Fruit fly (Drosophila melanogaster) whole organism, embryonic: ENCODE data around the gene CG14695.

Experiments
- Abd-B ChIP-seq: fragments of 200-800 bp; sonication (Bioruptor generic); optimal IDR thresholded peaks from 2 replicates; lab custom pipeline; 2018; ENCODE audit warnings: missing biosample characterization, mild to moderate bottlenecking, missing genetic modification characterization, moderate library complexity
- Ada2b ChIP-seq: fragments of 200-800 bp; sonication (Bioruptor generic); IDR thresholded peaks from 2 replicates; pipeline ENCODE4 v1.3.6; 2022; ENCODE audit warnings: missing biosample characterization, missing genetic modification characterization
- BtbVII ChIP-seq: fragments of 200-800 bp; sonication (Bioruptor generic); optimal IDR thresholded peaks from 3 replicates; lab custom pipeline; 2017; ENCODE audit warnings: missing biosample characterization, mild to moderate bottlenecking, missing genetic modification characterization
- CG1024 ChIP-seq: fragments of 200-800 bp; sonication (Bioruptor generic); IDR thresholded peaks from 2 replicates; pipeline ENCODE4 v1.3.6; 2022; ENCODE audit warnings: missing biosample characterization, missing genetic modification characterization
- CG11093 ChIP-seq: fragments of 200-800 bp; sonication (Bioruptor generic); IDR thresholded peaks from 3 replicates; pipeline ENCODE4 v1.3.6; 2022; ENCODE audit warnings: missing biosample characterization, missing genetic modification characterization
- CG12299 ChIP-seq: fragments of 200-800 bp; sonication (Bioruptor generic); optimal IDR thresholded peaks from 2 replicates; lab custom pipeline; 2018; ENCODE audit warnings: missing biosample characterization, mild to moderate bottlenecking, missing genetic modification characterization
- CG13123 ChIP-seq: fragments of 200-800 bp; sonication (Bioruptor generic); optimal IDR thresholded peaks from 2 replicates; lab custom pipeline; 2016; ENCODE audit warnings: missing biosample characterization, missing genetic modification characterization
- CG14860 ChIP-seq: fragments of 200-800 bp; sonication (Bioruptor generic); IDR thresholded peaks from 3 replicates; pipeline ENCODE4 v1.3.6; 2022; ENCODE audit warnings: missing biosample characterization, missing genetic modification characterization; ENCODE audit not compliant: partially characterized antibody
- CG17186 ChIP-seq: fragments of 200-800 bp; sonication (Bioruptor generic); optimal IDR thresholded peaks from 3 replicates; lab custom pipeline; 2017; ENCODE audit warnings: missing biosample characterization, missing genetic modification reagents, missing genetic modification characterization
- CG17359 ChIP-seq: fragments of 200-800 bp; sonication (Bioruptor generic); optimal IDR thresholded peaks from 3 replicates; lab custom pipeline; 2018; ENCODE audit warnings: missing biosample characterization, mild to moderate bottlenecking, missing genetic modification characterization, moderate library complexity
- CG18619 ChIP-seq: fragments of 200-800 bp; sonication (Bioruptor generic); optimal IDR thresholded peaks from 3 replicates; lab custom pipeline; 2017; ENCODE audit warnings: missing biosample characterization, mild to moderate bottlenecking, missing genetic modification characterization
- CG2116 ChIP-seq: fragments of 200-800 bp; sonication (Bioruptor generic); optimal IDR thresholded peaks from 3 replicates; lab custom pipeline; 2018; ENCODE audit warnings: missing biosample characterization, mild to moderate bottlenecking, missing genetic modification characterization
- CG2129 ChIP-seq: fragments of 200-800 bp; sonication (Bioruptor generic); IDR thresholded peaks from 2 replicates; pipeline ENCODE4 v1.3.6; 2022; ENCODE audit warnings: missing biosample characterization, missing genetic modification characterization; ENCODE audit not compliant: partially characterized antibody
- CG2202 ChIP-seq: fragments of 200-800 bp; sonication (Bioruptor generic); optimal IDR thresholded peaks from 2 replicates; lab custom pipeline; 2018; ENCODE audit warnings: missing biosample characterization, mild to moderate bottlenecking, missing genetic modification characterization
- CG2678 ChIP-seq: fragments of 200-800 bp; sonication (Bioruptor generic); optimal IDR thresholded peaks from 3 replicates; lab custom pipeline; 2019; ENCODE audit warnings: missing biosample characterization, mild to moderate bottlenecking, missing genetic modification characterization, moderate library complexity
- CG3065 ChIP-seq: fragments of 200-800 bp; sonication (Bioruptor generic); optimal IDR thresholded peaks from 2 replicates; lab custom pipeline; 2016; ENCODE audit warnings: missing biosample characterization, missing genetic modification characterization
- CG3726 ChIP-seq: fragments of 200-800 bp; sonication (Bioruptor generic); IDR thresholded peaks from 3 replicates; pipeline ENCODE4, ENCODE4 v1.3.6; 2022; ENCODE audit warnings: missing biosample characterization, missing genetic modification characterization
- CG5245 ChIP-seq: fragments of 200-800 bp; sonication (Bioruptor generic); optimal IDR thresholded peaks from 3 replicates; lab custom pipeline; 2016; ENCODE audit warnings: missing biosample characterization, missing genetic modification characterization
- CG8290 ChIP-seq, 3 experiments: fragments of 200-800 bp; sonication (Bioruptor generic); optimal IDR thresholded peaks; 2 replicates each; lab custom pipeline; 2016 to 2019; ENCODE audit warnings: missing biosample characterization in 3 of 3, missing genetic modification characterization in 3 of 3, mild to moderate bottlenecking in 2 of 3, moderate library complexity in 1 of 3
- CG8944 ChIP-seq: fragments of 200-800 bp; sonication (Bioruptor generic); optimal IDR thresholded peaks from 3 replicates; lab custom pipeline; 2016; ENCODE audit warnings: missing biosample characterization, missing genetic modification characterization
- CG9215 ChIP-seq: fragments of 200-800 bp; sonication (Bioruptor generic); IDR thresholded peaks from 2 replicates; pipeline ENCODE4 v1.3.6; 2022; ENCODE audit warnings: missing biosample characterization, missing genetic modification characterization
- Chrac-16 ChIP-seq: fragments of 200-800 bp; sonication (Bioruptor generic); optimal IDR thresholded peaks from 3 replicates; lab custom pipeline; 2016; ENCODE audit warnings: missing biosample characterization, missing genetic modification characterization
- Dip2 ChIP-seq: fragments of 200-800 bp; sonication (Bioruptor generic); IDR thresholded peaks from 2 replicates; pipeline ENCODE4 v1.3.6; 2022; ENCODE audit warnings: missing biosample characterization, missing genetic modification characterization
- Doc3 ChIP-seq: fragments of 200-800 bp; sonication (Bioruptor generic); IDR thresholded peaks from 3 replicates; pipeline ENCODE4 v1.3.6; 2022; ENCODE audit warnings: missing biosample characterization, missing genetic modification characterization; ENCODE audit not compliant: partially characterized antibody
- Ets65A ChIP-seq: fragments of 200-800 bp; sonication (Bioruptor generic); peaks from one replicate; lab custom pipeline; 2016; ENCODE audit warnings: missing biosample characterization, missing genetic modification characterization
- H15 ChIP-seq: fragments of 200-800 bp; sonication (Bioruptor generic); IDR thresholded peaks from 3 replicates; pipeline ENCODE4 v1.3.6; 2022; ENCODE audit warnings: missing biosample characterization, missing genetic modification characterization
- Hey ChIP-seq: fragments of 200-800 bp; sonication (Bioruptor generic); optimal IDR thresholded peaks from 3 replicates; lab custom pipeline; 2018; ENCODE audit warnings: missing biosample characterization, mild to moderate bottlenecking, missing genetic modification characterization
- Optix ChIP-seq: fragments of 200-800 bp; sonication (Bioruptor generic); IDR thresholded peaks from 3 replicates; pipeline ENCODE4 v1.3.6; 2022; ENCODE audit warnings: missing biosample characterization, missing genetic modification characterization
- Sry-β ChIP-seq: fragments of 200-800 bp; sonication (Bioruptor generic); optimal IDR thresholded peaks from 2 replicates; lab custom pipeline; 2018; ENCODE audit warnings: missing biosample characterization, mild to moderate bottlenecking, missing genetic modification characterization, moderate library complexity
- Trl ChIP-seq, 3 experiments: fragments of >200 bp in 2 of 3; fragments of 200-800 bp in 1 of 3; sonication (Bioruptor generic) in 1 of 3; optimal IDR thresholded peaks; 2 replicates in 1 of 3; 3 replicates in 2 of 3; lab custom pipeline; 2016 to 2017; ENCODE audit warnings: missing biosample characterization in 1 of 3, missing genetic modification characterization in 1 of 3
- aop ChIP-seq: fragments of 200-800 bp; sonication (Bioruptor generic); IDR thresholded peaks from 2 replicates; pipeline ENCODE4 v1.3.6; 2022; ENCODE audit warnings: missing biosample characterization, missing genetic modification characterization
- ase ChIP-seq: fragments of 200-800 bp; sonication (Bioruptor generic); IDR thresholded peaks from 3 replicates; pipeline ENCODE4 v1.3.6; 2022; ENCODE audit warnings: missing biosample characterization, missing genetic modification characterization
- bowl ChIP-seq: fragments of 200-800 bp; sonication (Bioruptor generic); IDR thresholded peaks from 2 replicates; pipeline ENCODE4 v1.3.6; 2022; ENCODE audit warnings: missing biosample characterization, missing genetic modification characterization
- btn ChIP-seq: fragments of 200-800 bp; sonication (Bioruptor generic); optimal IDR thresholded peaks from 2 replicates; lab custom pipeline; 2016; ENCODE audit warnings: missing biosample characterization, missing genetic modification characterization
- chm ChIP-seq: fragments of 200-800 bp; sonication (Bioruptor generic); IDR thresholded peaks from 2 replicates; pipeline ENCODE4 v1.3.6; 2022; ENCODE audit warnings: missing biosample characterization, missing genetic modification characterization
- dm ChIP-seq: fragments of 200-800 bp; sonication (Bioruptor generic); optimal IDR thresholded peaks from 3 replicates; lab custom pipeline; 2016; ENCODE audit warnings: missing biosample characterization, missing genetic modification characterization
- dmrt99B ChIP-seq: fragments of 200-800 bp; sonication (Bioruptor generic); optimal IDR thresholded peaks from 2 replicates; lab custom pipeline; 2018; ENCODE audit warnings: missing biosample characterization, mild to moderate bottlenecking, missing genetic modification characterization, moderate library complexity
- fd96Cb ChIP-seq: fragments of 200-800 bp; sonication (Bioruptor generic); optimal IDR thresholded peaks from 2 replicates; lab custom pipeline; 2018; ENCODE audit warnings: missing biosample characterization, mild to moderate bottlenecking, missing genetic modification characterization, moderate library complexity
- ham ChIP-seq: fragments of 200-800 bp; sonication (Bioruptor generic); IDR thresholded peaks from 2 replicates; pipeline ENCODE4 v1.3.6; 2022; ENCODE audit warnings: missing biosample characterization, missing genetic modification characterization
- kay ChIP-seq: fragments of 200-800 bp; sonication (Bioruptor generic); optimal IDR thresholded peaks from 2 replicates; lab custom pipeline; 2016; ENCODE audit warnings: missing biosample characterization, missing genetic modification characterization
- lbe ChIP-seq: fragments of 200-800 bp; sonication (Bioruptor generic); optimal IDR thresholded peaks from 2 replicates; lab custom pipeline; 2016; ENCODE audit warnings: missing biosample characterization, mild to moderate bottlenecking, missing genetic modification characterization
- onecut ChIP-seq: fragments of 200-800 bp; sonication (Bioruptor generic); IDR thresholded peaks from 2 replicates; pipeline ENCODE4 v1.3.6; 2022; ENCODE audit warnings: missing biosample characterization, missing genetic modification characterization
- org-1 ChIP-seq: fragments of 200-800 bp; sonication (Bioruptor generic); optimal IDR thresholded peaks from 2 replicates; lab custom pipeline; 2017; ENCODE audit warnings: missing biosample characterization, missing genetic modification characterization
- phol ChIP-seq: fragments of 200-800 bp; sonication (Bioruptor generic); optimal IDR thresholded peaks from 3 replicates; lab custom pipeline; 2018; ENCODE audit warnings: missing biosample characterization, mild to moderate bottlenecking, missing genetic modification characterization, moderate library complexity
- run ChIP-seq: fragments of 200-800 bp; sonication (Bioruptor generic); optimal IDR thresholded peaks from 3 replicates; lab custom pipeline; 2018; ENCODE audit warnings: missing biosample characterization, mild to moderate bottlenecking, missing genetic modification characterization
- sc ChIP-seq, 3 experiments: fragments of >200 bp in 2 of 3; fragments of 200-800 bp in 1 of 3; sonication (Bioruptor generic) in 1 of 3; optimal IDR thresholded peaks; 2 replicates in 2 of 3; 3 replicates in 1 of 3; lab custom pipeline; 2017; ENCODE audit warnings: mild to moderate bottlenecking in 1 of 3, missing biosample characterization in 1 of 3, missing genetic modification characterization in 1 of 3, missing genetic modification reagents in 1 of 3
- seq ChIP-seq: fragments of 200-800 bp; sonication (Bioruptor generic); IDR thresholded peaks from 2 replicates; pipeline ENCODE4 v1.3.6; 2022; ENCODE audit warnings: missing biosample characterization, missing genetic modification characterization
- sr ChIP-seq: fragments of 200-800 bp; sonication (Bioruptor generic); IDR thresholded peaks from 3 replicates; pipeline ENCODE4 v1.3.6; 2022; ENCODE audit warnings: missing biosample characterization, missing genetic modification characterization
- sug ChIP-seq: fragments of 200-800 bp; optimal IDR thresholded peaks from 2 replicates; lab custom pipeline; 2019; ENCODE audit warnings: missing biosample characterization, mild to moderate bottlenecking, missing genetic modification characterization, moderate library complexity
- zfh1 ChIP-seq: fragments of 200-800 bp; sonication (Bioruptor generic); IDR thresholded peaks from 3 replicates; pipeline ENCODE4 v1.3.6; 2022; ENCODE audit warnings: missing biosample characterization, missing genetic modification characterization

The CG14695 gene

DNA sequence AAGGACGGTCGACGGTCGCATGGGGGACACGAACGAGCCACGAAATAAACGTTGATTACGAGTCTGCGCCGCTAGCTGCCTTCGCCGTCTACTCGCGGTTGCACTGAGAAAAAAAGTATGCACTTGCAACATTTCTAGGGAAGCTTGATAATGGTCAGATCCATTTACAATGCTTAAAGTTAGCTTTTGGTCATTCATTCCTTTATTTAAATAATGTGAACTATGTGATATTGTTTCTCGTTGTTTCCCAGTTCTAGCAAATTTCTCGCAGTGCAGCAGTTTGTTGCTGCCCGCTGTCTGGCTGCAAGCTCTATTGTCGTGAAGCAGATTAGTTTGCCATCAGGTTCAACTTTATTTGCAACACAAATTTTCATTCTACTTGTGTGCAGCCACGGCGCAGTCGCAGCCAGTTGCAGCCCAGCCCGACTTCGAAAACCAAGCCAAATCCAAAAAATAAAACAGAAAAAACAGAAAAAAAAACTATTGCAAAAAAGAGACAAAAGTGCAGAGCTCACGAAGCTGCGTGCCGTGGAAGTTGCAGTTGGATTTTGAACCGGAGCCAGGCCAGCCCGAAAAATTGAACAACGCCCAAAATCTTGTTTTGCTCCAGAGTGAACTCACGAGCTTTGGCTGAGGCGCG is 46.5 kb downstream of the CG14695 start (continued):
- no peak for TF ChIP-seq CG5245 (GFP tag; lab: Kevin White, UChicago)
- no peak for TF ChIP-seq CG2129 (GFP tag; lab: Robert Waterston, UW)
- peak; percentile 3; the same call in 1 of the 2 replicates for TF ChIP-seq CG1024
- TF ChIP-seq run (tag; lab: Kevin White, UChicago) = no peak
- TF ChIP-seq aop = no peak
- TF ChIP-seq seq = no peak
- TF ChIP-seq Optix (GFP tag; lab: Robert Waterston, UW) = no peak
- TF ChIP-seq phol (tag; lab: Kevin White, UChicago) = peak; percentile 35
- no peak for TF ChIP-seq btn (GFP tag; lab: Kevin White, UChicago)
- TF ChIP-seq Chrac-16 (GFP tag; lab: Kevin White, UChicago) = no peak
- no peak for TF ChIP-seq CG11093
- TF ChIP-seq CG17359 (tag; lab: Kevin White, UChicago) = peak; percentile 8
- no peak for TF ChIP-seq Trl (optimal IDR thresholded peaks at IDR 0.05; lab: Kevin White, UChicago)
- no peak for TF ChIP-seq Trl (GFP tag; optimal IDR thresholded peaks at IDR 0.05; lab: Kevin White, UChicago)
- no peak for TF ChIP-seq CG18619 (GFP tag; lab: Kevin White, UChicago)
- no peak for TF ChIP-seq sr (GFP tag; lab: Robert Waterston, UW)
- no peak for TF ChIP-seq sug
- no peak for TF ChIP-seq ham (GFP tag; lab: Robert Waterston, UW)
- no peak for TF ChIP-seq CG2678
- no peak for TF ChIP-seq sc (optimal IDR thresholded peaks at IDR 0.05; lab: Kevin White, UChicago)
- TF ChIP-seq sc (GFP tag; optimal IDR thresholded peaks at IDR 0.05; lab: Kevin White, UChicago) = no peak
- TF ChIP-seq org-1 (GFP tag; lab: Kevin White, UChicago) = no peak
- TF ChIP-seq CG2116 (GFP tag; lab: Kevin White, UChicago) = no peak
- no peak for TF ChIP-seq Ets65A (GFP tag; lab: Kevin White, UChicago)
- TF ChIP-seq CG8290 (GFP tag; optimal IDR thresholded peaks at IDR 0.05; lab: Kevin White, UChicago) = no peak
- no peak for TF ChIP-seq CG8290 (tag; optimal IDR thresholded peaks at IDR 0.05; lab: Kevin White, UChicago)
- no peak for TF ChIP-seq chm (GFP tag; lab: Robert Waterston, UW)
- no peak for TF ChIP-seq H15
- peak; percentile 27 for TF ChIP-seq fd96Cb (tag; lab: Kevin White, UChicago)
- peak; percentile 42 for TF ChIP-seq dmrt99B (tag; lab: Kevin White, UChicago)
- TF ChIP-seq CG8944 (GFP tag; lab: Kevin White, UChicago) = no peak
- no peak for TF ChIP-seq dm (GFP tag; lab: Kevin White, UChicago)
- TF ChIP-seq Doc3 (GFP tag; lab: Robert Waterston, UW) = no peak
- TF ChIP-seq Hey (tag; lab: Kevin White, UChicago) = no peak
- TF ChIP-seq CG13123 = no peak
- no peak for TF ChIP-seq CG14860 (GFP tag; lab: Robert Waterston, UW)
- TF ChIP-seq CG2202 (tag; lab: Kevin White, UChicago) = no peak
- no peak for TF ChIP-seq CG12299
- no peak for TF ChIP-seq kay (GFP tag; lab: Kevin White, UChicago)
- no peak for TF ChIP-seq BtbVII
- peak; percentile 8 for TF ChIP-seq Abd-B
- TF ChIP-seq lbe (GFP tag; lab: Kevin White, UChicago) = no peak
- TF ChIP-seq ase (GFP tag; lab: Robert Waterston, UW) = 0 out of 3 replicates have a peak, but pooled peaks have one; percentile 17
- no peak for TF ChIP-seq CG3065 (GFP tag; lab: Kevin White, UChicago)
- no peak for TF ChIP-seq Dip2 (GFP tag; lab: Robert Waterston, UW)
- no peak for TF ChIP-seq bowl (GFP tag; lab: Robert Waterston, UW)
- TF ChIP-seq zfh1 = peak; percentile 55; the same call in 1 of the 3 replicates
- no peak for TF ChIP-seq CG17186
- no peak for TF ChIP-seq Sry-β
- no peak for TF ChIP-seq onecut
- TF ChIP-seq Ada2b (GFP tag; lab: Robert Waterston, UW) = 0 out of 2 replicates have a peak, but pooled peaks have one; percentile 14
- no peak for TF ChIP-seq CG3726 (GFP tag; lab: Robert Waterston, UW)
- TF ChIP-seq CG9215 (GFP tag; lab: Robert Waterston, UW) = no peak
